Fruit fly (Drosophila melanogaster): ENCODE results near the gene CG5254.

DNA sequence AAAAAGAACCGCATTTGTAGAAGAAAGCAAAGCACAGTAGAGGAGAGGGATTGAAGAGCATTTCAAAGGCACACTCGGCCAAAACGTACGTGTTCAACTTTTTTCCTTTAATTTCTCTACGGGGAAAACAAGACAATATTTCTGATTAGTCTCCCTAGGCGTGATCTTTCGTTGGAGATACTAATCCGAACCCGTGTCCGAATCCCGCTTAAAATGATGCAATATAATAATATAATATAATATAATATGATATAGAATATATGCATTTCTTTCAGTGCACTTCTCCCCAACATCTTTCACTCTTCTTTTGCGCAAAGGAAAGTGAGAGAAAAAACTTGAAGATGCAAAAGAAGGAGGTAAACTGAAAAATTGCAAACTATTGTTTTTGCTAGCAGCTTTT lies 25.7 kb upstream of the CG5254 start:
- no peak for TF ChIP-seq insv (optimal IDR thresholded peaks at IDR 0.05)
- TF ChIP-seq h (optimal IDR thresholded peaks at IDR 0.05): no peak
- TF ChIP-seq Myc (optimal IDR thresholded peaks at IDR 0.05): no peak
- no peak for TF ChIP-seq psq (optimal IDR thresholded peaks at IDR 0.05)
- no peak for TF ChIP-seq Sin3A (optimal IDR thresholded peaks at IDR 0.05)
